Fruit fly (Drosophila melanogaster): ENCODE data around the gene CG34126.

Gene CG34126

dm6 chr2L:5000287-5000871 is 19.0 kb downstream of the CG34126 start:
- TF ChIP-seq CTCF (optimal IDR thresholded peaks at IDR 0.05) (no peak), CG8478 (optimal IDR thresholded peaks at IDR 0.05) (no peak)

- peak; percentile 31 to 47 for TF ChIP-seq CTCF (optimal IDR thresholded peaks at IDR 0.05)
- TF ChIP-seq CG8478 (optimal IDR thresholded peaks at IDR 0.05), result no peak
Measured at dm6 chr2L:5000919-5001581, 19.6 kb downstream of the CG34126 start.

dm6 chr2L:5001582-5001929 is 20.1 kb downstream of the CG34126 start:
- TF ChIP-seq CTCF (optimal IDR thresholded peaks at IDR 0.05), result no peak
- no peak for TF ChIP-seq CG8478 (optimal IDR thresholded peaks at IDR 0.05)

- no peak for TF ChIP-seq CTCF (optimal IDR thresholded peaks at IDR 0.05)
- no peak for TF ChIP-seq CG8478 (optimal IDR thresholded peaks at IDR 0.05)
Measured at dm6 chr2L:5002031-5002430, 20.6 kb downstream of the CG34126 start.

- TF ChIP-seq CTCF (optimal IDR thresholded peaks at IDR 0.05) (no peak), CG8478 (optimal IDR thresholded peaks at IDR 0.05) (no peak)
Measured at dm6 chr2L:5002711-5003402, 21.4 kb downstream of the CG34126 start.

- TF ChIP-seq CG8478 (optimal IDR thresholded peaks at IDR 0.05), result no peak
- TF ChIP-seq CTCF (optimal IDR thresholded peaks at IDR 0.05), result peak in 1 of 2 experiments; percentile 56
Measured at dm6 chr2L:5003670-5004453, 22.4 kb downstream of the CG34126 start.

- TF ChIP-seq CTCF (optimal IDR thresholded peaks at IDR 0.05), result no peak
- no peak for TF ChIP-seq CG8478 (optimal IDR thresholded peaks at IDR 0.05)
Measured at dm6 chr2L:5004677-5005463, 23.5 kb downstream of the CG34126 start.

dm6 chr2L:5005464-5005764 is 24.0 kb downstream of the CG34126 start:
- TF ChIP-seq CG8478 (optimal IDR thresholded peaks at IDR 0.05) (no peak), CTCF (optimal IDR thresholded peaks at IDR 0.05) (no peak)

- no peak for TF ChIP-seq CTCF (optimal IDR thresholded peaks at IDR 0.05)
- TF ChIP-seq CG8478 (optimal IDR thresholded peaks at IDR 0.05), result no peak
Measured at dm6 chr2L:5006323-5006722, 24.9 kb downstream of the CG34126 start.

dm6 chr2L:5007256-5007655 is 25.8 kb downstream of the CG34126 start:
- TF ChIP-seq CTCF (optimal IDR thresholded peaks at IDR 0.05) (no peak), CG8478 (optimal IDR thresholded peaks at IDR 0.05) (no peak)

- TF ChIP-seq CTCF (optimal IDR thresholded peaks at IDR 0.05) (peak; percentile 53 to 60), CG8478 (optimal IDR thresholded peaks at IDR 0.05) (no peak)
Measured at dm6 chr2L:5009306-5010030, 28.1 kb downstream of the CG34126 start, which contains the start of gene Rtnl1. Rtnl1 (minus strand) TSS chr2L:5009720.

- TF ChIP-seq CG8478 (optimal IDR thresholded peaks at IDR 0.05) (no peak), CTCF (optimal IDR thresholded peaks at IDR 0.05) (peak in 1 of 2 experiments; percentile 10)
Measured at dm6 chr2L:5010784-5011260, 29.4 kb downstream of the CG34126 start, which contains the start of the genes CG31917, Tfb5 and SelT. CG31917 (minus strand) TSS chr2L:5010834. Tfb5 (minus strand) TSS chr2L:5010834. SelT (plus strand) TSS chr2L:5010922.

dm6 chr2L:5020479-5020878 is 39.1 kb downstream of the CG34126 start:
- TF ChIP-seq CTCF (optimal IDR thresholded peaks at IDR 0.05) (no peak), CG8478 (optimal IDR thresholded peaks at IDR 0.05) (no peak)

- TF ChIP-seq CTCF (optimal IDR thresholded peaks at IDR 0.05), result no peak
- TF ChIP-seq CG8478 (optimal IDR thresholded peaks at IDR 0.05), result no peak
Measured at dm6 chr2L:5022602-5023001, 41.2 kb downstream of the CG34126 start.
